Worm (Caenorhabditis elegans) whole organism, L1 larva: ENCODE data around the gene T12G3.11.
A peak's percentile ranks its signal among the peaks of the same experiment; 100 is the strongest.

Experiments used
- aha-1 ChIP-seq: fragments of 150-350 bp; optimal IDR thresholded peaks from 2 replicates; lab custom pipeline; 2014; ENCODE audit warnings: missing biosample characterization, missing genetic modification characterization
- ces-1 ChIP-seq: fragments of 150-350 bp; optimal IDR thresholded peaks from 2 replicates; lab custom pipeline; 2014; ENCODE audit warnings: missing biosample characterization, missing genetic modification reagents, missing genetic modification characterization
- dsc-1 ChIP-seq: sonication (generic microtip); optimal IDR thresholded peaks from 2 replicates; lab custom pipeline; 2016; ENCODE audit warnings: mild to moderate bottlenecking, missing genetic modification characterization, missing compliant biosample characterization
- egl-13 ChIP-seq: sonication (generic microtip); optimal IDR thresholded peaks from 2 replicates; lab custom pipeline; 2016; ENCODE audit warnings: missing genotype, missing genetic modification reagents, missing genetic modification characterization, missing compliant biosample characterization
- egl-27 ChIP-seq, 2 experiments: fragments of 150-350 bp in 1 of 2; sonication (generic microtip); optimal IDR thresholded peaks; 3 replicates each; lab custom pipeline; 2017 to 2018; ENCODE audit warnings: missing biosample characterization in 2 of 2, missing genetic modification characterization in 2 of 2, missing genetic modification reagents in 2 of 2
- elt-3 ChIP-seq, 6 experiments: fragments of 150-350 bp in 1 of 6; sonication (generic microtip); optimal IDR thresholded peaks; 2 replicates each; lab custom pipeline; 2017 to 2018; ENCODE audit warnings: missing biosample characterization in 6 of 6, missing genetic modification characterization in 6 of 6, inconsistent platforms in 1 of 6
- ets-5 ChIP-seq: fragments of 200-800 bp; sonication (Bioruptor generic); IDR thresholded peaks from 2 replicates; pipeline ENCODE4 v1.3.6; 2022; ENCODE audit warnings: missing genetic modification characterization, missing compliant biosample characterization
- fkh-8 ChIP-seq: sonication (generic microtip); optimal IDR thresholded peaks from 2 replicates; lab custom pipeline; 2016; ENCODE audit warnings: mild to moderate bottlenecking, missing genetic modification characterization, missing compliant biosample characterization
- irx-1 ChIP-seq: sonication (generic microtip); optimal IDR thresholded peaks from 2 replicates; lab custom pipeline; 2016; ENCODE audit warnings: missing genetic modification characterization, missing compliant biosample characterization
- lin-35 ChIP-seq, 2 experiments: fragments of 150-350 bp; optimal IDR thresholded peaks; 2 replicates each; lab custom pipeline; 2014; ENCODE audit warnings: missing biosample characterization in 2 of 2, missing genetic modification characterization in 2 of 2, missing genetic modification reagents in 2 of 2
- lin-39 ChIP-seq: fragments of 150-350 bp; optimal IDR thresholded peaks from 2 replicates; lab custom pipeline; 2014; ENCODE audit warnings: missing biosample characterization, missing genetic modification reagents, missing genetic modification characterization
- mep-1 ChIP-seq: fragments of 150-350 bp; optimal IDR thresholded peaks from 2 replicates; lab custom pipeline; 2014; ENCODE audit warnings: missing biosample characterization, missing genetic modification characterization
- nhr-12 ChIP-seq: sonication (generic microtip); optimal IDR thresholded peaks from 2 replicates; lab custom pipeline; 2017; ENCODE audit warnings: missing biosample characterization, missing genetic modification characterization
- nhr-28 ChIP-seq: fragments of 150-350 bp; optimal IDR thresholded peaks from 2 replicates; lab custom pipeline; 2014; ENCODE audit warnings: missing biosample characterization, missing genetic modification characterization
- nhr-85 ChIP-seq: sonication (generic microtip); peaks from one replicate; lab custom pipeline; 2016; ENCODE audit warnings: missing genetic modification characterization, inconsistent platforms, missing compliant biosample characterization
- pag-3 ChIP-seq: sonication (generic microtip); optimal IDR thresholded peaks from 2 replicates; lab custom pipeline; 2017; ENCODE audit warnings: missing genetic modification characterization, mild to moderate bottlenecking, missing compliant biosample characterization, antibody characterized with exemption, borderline replicate concordance; ENCODE audit not compliant: insufficient read depth
- snu-23 ChIP-seq: sonication (generic microtip); optimal IDR thresholded peaks from 2 replicates; lab custom pipeline; 2016; ENCODE audit warnings: missing genetic modification characterization, missing compliant biosample characterization
- unc-62 ChIP-seq: fragments of 150-350 bp; optimal IDR thresholded peaks from 2 replicates; lab custom pipeline; 2014; ENCODE audit warnings: missing biosample characterization, missing genetic modification reagents, missing genetic modification characterization

The T12G3.11 gene

ce11 chrIV:12005090-12005770 is 24.3 kb downstream of the T12G3.11 start:
- TF ChIP-seq ces-1 (GFP tag; lab: Kevin White, UChicago) = no peak
- no peak for TF ChIP-seq egl-27 (tag; optimal IDR thresholded peaks at IDR 0.05; lab: Kevin White, UChicago)
- no peak for TF ChIP-seq lin-35 (GFP tag; optimal IDR thresholded peaks at IDR 0.05; lab: Kevin White, UChicago)
- TF ChIP-seq fkh-8 (tag; lab: Kevin White, UChicago) = no peak
- peak; percentile 45 for TF ChIP-seq nhr-85 (tag; lab: Kevin White, UChicago)
- no peak for TF ChIP-seq lin-39 (tag; lab: Kevin White, UChicago)

- TF ChIP-seq irx-1 (tag; lab: Kevin White, UChicago) (no peak), dsc-1 (no peak), pag-3 (tag; lab: Kevin White, UChicago) (no peak), aha-1 (no peak), elt-3 (tag; optimal IDR thresholded peaks at IDR 0.05; lab: Kevin White, UChicago) (no peak), nhr-85 (tag; lab: Kevin White, UChicago) (no peak), egl-13 (tag; lab: Kevin White, UChicago) (no peak), ets-5 (GFP tag; lab: Robert Waterston, UW) (no peak), unc-62 (GFP tag; lab: Kevin White, UChicago) (no peak), nhr-28 (no peak), snu-23 (no peak), nhr-12 (tag; lab: Kevin White, UChicago) (no peak), mep-1 (tag; lab: Kevin White, UChicago) (no peak)
These were observed 43.2 kb downstream of the T12G3.11 start for ce11 chrIV:11986407-11986806.
